Worm (Caenorhabditis elegans) whole organism, late embryonic: ENCODE data around the gene ergi-3.

ENCODE experiments used
- C08G9.2 ChIP-seq: sonication (generic microtip); optimal IDR thresholded peaks from 2 replicates; lab custom pipeline; 2016; ENCODE audit warnings: mild to moderate bottlenecking, missing genetic modification characterization, moderate library complexity, missing compliant biosample characterization
- C38D4.7 ChIP-seq: fragments of 200-800 bp; sonication (Bioruptor generic); optimal IDR thresholded peaks from 2 replicates; lab custom pipeline; 2018; ENCODE audit warnings: mild to moderate bottlenecking, missing genetic modification characterization, moderate library complexity, missing compliant biosample characterization
- K09A11.1 ChIP-seq: sonication (generic microtip); optimal IDR thresholded peaks from 2 replicates; lab custom pipeline; 2017; ENCODE audit warnings: antibody characterized with exemption, mild to moderate bottlenecking, missing genetic modification characterization, missing compliant biosample characterization; ENCODE audit not compliant: insufficient read depth
- Y22D7AL.16 ChIP-seq: sonication (generic microtip); optimal IDR thresholded peaks from 2 replicates; lab custom pipeline; 2016; ENCODE audit warnings: missing genetic modification characterization, missing compliant biosample characterization
- ama-1 ChIP-seq: fragments of 150-350 bp; optimal IDR thresholded peaks from 2 replicates; lab custom pipeline; 2014
- ceh-14 ChIP-seq: sonication (generic microtip); optimal IDR thresholded peaks from 2 replicates; lab custom pipeline; 2016; ENCODE audit warnings: missing genotype, missing genetic modification characterization, missing compliant biosample characterization
- ceh-18 ChIP-seq: sonication (generic microtip); optimal IDR thresholded peaks from 2 replicates; lab custom pipeline; 2016; ENCODE audit warnings: missing genetic modification characterization, missing compliant biosample characterization
- ceh-19 ChIP-seq: fragments of 200-800 bp; sonication (Bioruptor generic); optimal IDR thresholded peaks from 2 replicates; lab custom pipeline; 2018; ENCODE audit warnings: mild to moderate bottlenecking, missing genetic modification characterization, missing compliant biosample characterization
- ceh-24 ChIP-seq: sonication (generic microtip); optimal IDR thresholded peaks from 2 replicates; lab custom pipeline; 2016; ENCODE audit warnings: mild to moderate bottlenecking, missing genetic modification characterization, missing compliant biosample characterization
- ceh-31 ChIP-seq: sonication (generic microtip); optimal IDR thresholded peaks from 2 replicates; lab custom pipeline; 2016; ENCODE audit warnings: missing genetic modification characterization, missing compliant biosample characterization
- ceh-34 ChIP-seq: sonication (generic microtip); optimal IDR thresholded peaks from 2 replicates; lab custom pipeline; 2016; ENCODE audit warnings: mild to moderate bottlenecking, missing genetic modification characterization, missing compliant biosample characterization
- ceh-45 ChIP-seq: fragments of 200-800 bp; sonication (Bioruptor generic); IDR thresholded peaks from 2 replicates; pipeline ENCODE4 v1.3.6; 2022; ENCODE audit warnings: missing genetic modification reagents, missing genetic modification characterization, missing compliant biosample characterization
- che-1 ChIP-seq: sonication (generic microtip); optimal IDR thresholded peaks from 2 replicates; lab custom pipeline; 2016; ENCODE audit warnings: mild to moderate bottlenecking, missing genetic modification characterization, missing compliant biosample characterization
- elt-4 ChIP-seq: sonication (generic microtip); optimal IDR thresholded peaks from 2 replicates; lab custom pipeline; 2016; ENCODE audit warnings: missing genetic modification characterization, missing compliant biosample characterization
- ets-4 ChIP-seq: sonication (generic microtip); optimal IDR thresholded peaks from 2 replicates; lab custom pipeline; 2016; ENCODE audit warnings: missing genetic modification characterization, missing compliant biosample characterization
- fkh-6 ChIP-seq: sonication (generic microtip); optimal IDR thresholded peaks from 2 replicates; lab custom pipeline; 2016; ENCODE audit warnings: missing genetic modification characterization, missing compliant biosample characterization
- hlh-13 ChIP-seq: fragments of 200-800 bp; sonication (Bioruptor generic); optimal IDR thresholded peaks from 2 replicates; lab custom pipeline; 2018; ENCODE audit warnings: mild to moderate bottlenecking, missing genetic modification characterization, missing compliant biosample characterization
- hlh-30 ChIP-seq: sonication (generic microtip); optimal IDR thresholded peaks from 2 replicates; lab custom pipeline; 2017; ENCODE audit warnings: antibody characterized with exemption, missing genetic modification characterization, missing compliant biosample characterization; ENCODE audit not compliant: insufficient read depth
- madf-2 ChIP-seq: sonication (generic microtip); optimal IDR thresholded peaks from 2 replicates; lab custom pipeline; 2017; ENCODE audit warnings: missing genetic modification characterization, missing compliant biosample characterization
- mec-3 ChIP-seq: sonication (generic microtip); optimal IDR thresholded peaks from 2 replicates; lab custom pipeline; 2016; ENCODE audit warnings: borderline replicate concordance, missing genetic modification characterization, missing compliant biosample characterization
- nhr-232 ChIP-seq: sonication (generic microtip); optimal IDR thresholded peaks from 2 replicates; lab custom pipeline; 2016; ENCODE audit warnings: missing genetic modification characterization, missing compliant biosample characterization
- odd-2 ChIP-seq: sonication (generic microtip); optimal IDR thresholded peaks from 2 replicates; lab custom pipeline; 2017; ENCODE audit warnings: antibody characterized with exemption, mild to moderate bottlenecking, missing genetic modification characterization, missing compliant biosample characterization
- pat-9 ChIP-seq: fragments of 200-800 bp; sonication (Bioruptor generic); optimal IDR thresholded peaks from 2 replicates; lab custom pipeline; 2018; ENCODE audit warnings: mild to moderate bottlenecking, missing genetic modification characterization, moderate library complexity, missing compliant biosample characterization
- pqm-1 ChIP-seq: sonication (generic microtip); optimal IDR thresholded peaks from 2 replicates; lab custom pipeline; 2016; ENCODE audit warnings: missing genetic modification characterization, missing compliant biosample characterization
- ref-2 ChIP-seq: sonication (generic microtip); optimal IDR thresholded peaks from 2 replicates; lab custom pipeline; 2016; ENCODE audit warnings: missing genetic modification characterization, missing compliant biosample characterization
- rnt-1 ChIP-seq: sonication (generic microtip); optimal IDR thresholded peaks from 2 replicates; lab custom pipeline; 2016; ENCODE audit warnings: missing genetic modification characterization, missing compliant biosample characterization
- sdc-2 ChIP-seq: sonication (generic microtip); optimal IDR thresholded peaks from 2 replicates; lab custom pipeline; 2016; ENCODE audit warnings: missing genotype, missing genetic modification characterization, missing compliant biosample characterization
- syd-9 ChIP-seq: sonication (generic microtip); optimal IDR thresholded peaks from 2 replicates; lab custom pipeline; 2016; ENCODE audit warnings: mild to moderate bottlenecking, missing genetic modification characterization, moderate library complexity, missing compliant biosample characterization
- unc-3 ChIP-seq, 2 experiments: fragments of 200-800 bp in 1 of 2; sonication (Bioruptor generic) in 1 of 2; sonication (generic microtip) in 1 of 2; conservative IDR thresholded peaks in 1 of 2; optimal IDR thresholded peaks in 1 of 2; 2 replicates each; pipeline versions ENCODE4 v1.3.6 to Lab custom; 2016 to 2022; ENCODE audit warnings: missing compliant biosample characterization in 2 of 2, missing genetic modification characterization in 2 of 2, missing genetic modification reagents in 1 of 2
- unc-42 ChIP-seq: sonication (generic microtip); optimal IDR thresholded peaks from 2 replicates; lab custom pipeline; 2016; ENCODE audit warnings: missing genotype, missing genetic modification characterization, missing compliant biosample characterization
- unc-55 ChIP-seq: sonication (generic microtip); optimal IDR thresholded peaks from 2 replicates; lab custom pipeline; 2017; ENCODE audit warnings: missing biosample characterization, missing genetic modification reagents, missing genetic modification characterization

The ergi-3 gene

DNA sequence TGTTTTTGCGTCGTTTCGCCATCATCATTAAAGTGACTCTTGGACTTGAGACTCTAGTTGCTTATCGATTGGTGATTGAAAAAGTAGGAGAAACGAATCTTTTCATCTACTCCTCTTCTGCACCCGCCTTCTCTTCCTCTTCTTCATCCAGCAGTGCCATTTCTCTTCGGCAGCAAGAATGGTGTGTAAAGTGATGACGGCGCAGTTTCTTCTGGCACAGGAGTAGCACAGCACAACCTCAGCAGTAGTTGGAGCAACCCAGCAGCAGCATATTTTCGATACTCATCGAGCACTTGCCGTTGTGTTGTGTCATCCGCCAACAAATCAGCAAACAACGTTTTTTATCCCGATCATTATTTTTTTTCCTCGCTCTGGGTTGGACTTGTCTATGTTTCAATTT lies 41.1 kb downstream of the ergi-3 start:
- TF ChIP-seq Y22D7AL.16 (tag; lab: Kevin White, UChicago) (no peak), unc-55 (GFP tag; lab: Kevin White, UChicago) (peak; percentile 9), ceh-18 (tag; lab: Kevin White, UChicago) (peak; percentile 53), rnt-1 (tag; lab: Kevin White, UChicago) (no peak), ceh-14 (tag; lab: Kevin White, UChicago) (no peak), unc-3 (GFP tag; conservative IDR thresholded peaks at IDR 0.05; lab: Robert Waterston, UW) (no peak), unc-3 (tag; optimal IDR thresholded peaks at IDR 0.05; lab: Kevin White, UChicago) (no peak), ceh-19 (GFP tag; lab: Kevin White, UChicago) (no peak), sdc-2 (tag; lab: Kevin White, UChicago) (no peak)

DNA sequence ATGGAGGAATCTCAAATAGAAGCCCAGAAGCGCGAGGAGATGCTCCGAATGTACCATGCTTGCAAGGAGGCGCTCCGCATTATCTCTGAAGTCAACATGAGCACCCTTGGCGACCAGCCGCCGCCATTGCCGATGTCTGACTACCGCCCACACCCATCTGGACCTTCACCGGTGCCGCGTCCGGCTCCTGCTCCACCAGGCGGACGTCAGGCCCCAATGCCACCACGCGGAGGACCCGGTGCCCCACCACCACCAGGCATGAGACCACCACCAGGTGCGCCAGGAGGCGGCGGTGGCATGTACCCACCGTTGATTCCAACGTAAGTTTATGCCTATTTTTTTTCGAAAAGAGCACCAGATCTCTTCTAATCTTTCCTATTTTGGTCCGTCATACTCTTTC lies 44.5 kb downstream of the ergi-3 start:
- TF ChIP-seq hlh-13 (GFP tag; lab: Kevin White, UChicago) (no peak), mec-3 (peak; percentile 7)

ce11 chrX:15569633-15570032 lies 46.9 kb downstream of the ergi-3 start:
- TF ChIP-seq Y22D7AL.16 (tag; lab: Kevin White, UChicago) (no peak), che-1 (tag; lab: Kevin White, UChicago) (no peak), pat-9 (tag; lab: Kevin White, UChicago) (no peak), ama-1 (lab: Kevin White, UChicago) (no peak), ceh-24 (no peak), pqm-1 (tag; lab: Kevin White, UChicago) (no peak), ceh-31 (tag; lab: Kevin White, UChicago) (no peak), nhr-232 (no peak), madf-2 (tag; lab: Kevin White, UChicago) (no peak), ceh-45 (GFP tag; lab: Robert Waterston, UW) (no peak), odd-2 (tag; lab: Kevin White, UChicago) (no peak), fkh-6 (tag; lab: Kevin White, UChicago) (no peak), elt-4 (tag; lab: Kevin White, UChicago) (no peak), hlh-30 (no peak), rnt-1 (tag; lab: Kevin White, UChicago) (no peak), ceh-14 (tag; lab: Kevin White, UChicago) (no peak), ets-4 (no peak), ceh-18 (tag; lab: Kevin White, UChicago) (no peak), unc-42 (tag; lab: Kevin White, UChicago) (no peak)

DNA sequence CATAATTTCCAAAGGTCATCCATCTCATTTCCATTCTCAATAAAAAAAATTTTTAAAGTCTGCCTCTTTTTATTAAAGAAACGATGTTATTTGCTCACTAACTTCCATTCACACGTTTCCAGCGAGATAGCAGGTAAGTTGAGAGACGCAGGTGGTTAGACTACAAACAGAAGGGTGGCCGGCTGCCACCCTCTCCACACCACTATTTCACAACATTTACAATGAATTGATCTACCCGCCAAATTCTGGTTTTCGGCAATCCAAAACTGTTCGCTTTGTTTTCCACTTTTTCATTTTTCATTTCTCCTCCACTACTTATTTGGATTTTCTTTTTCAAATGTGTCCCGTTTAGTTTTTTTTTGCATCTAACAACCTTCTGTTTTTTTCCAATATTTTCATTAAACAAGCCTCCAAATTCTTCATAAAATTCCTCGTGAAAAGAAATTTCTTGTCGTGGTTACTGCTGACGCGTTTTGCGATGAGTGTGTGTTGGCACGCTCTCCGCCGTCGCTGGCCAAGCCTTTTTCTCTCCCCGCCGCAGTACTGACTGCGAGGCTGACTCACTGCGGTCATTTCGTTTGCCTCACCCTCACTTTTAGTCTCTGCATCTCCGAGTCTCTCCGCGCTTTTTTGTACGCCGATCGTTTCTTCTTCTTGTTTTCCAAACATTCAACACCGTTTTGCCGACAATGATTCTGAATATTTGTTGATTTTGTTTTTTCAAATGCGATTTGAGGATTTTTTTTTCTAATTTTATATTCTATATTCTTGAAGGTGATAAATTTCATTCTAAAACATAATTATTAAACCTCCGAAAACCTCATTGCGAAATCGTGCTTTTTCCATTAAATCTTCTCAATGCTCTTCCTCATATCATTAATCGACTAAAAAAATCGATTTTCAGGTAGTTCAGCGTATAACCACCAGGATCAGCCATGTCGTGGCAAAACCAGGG lies 48.3 kb downstream of the ergi-3 start, which contains the start of gene dyn-1:
TSS of gene dyn-1 (plus strand) at position 905 of the 955 bp plus-strand sequence.
- TF ChIP-seq C38D4.7 (GFP tag; lab: Kevin White, UChicago) (no peak), rnt-1 (tag; lab: Kevin White, UChicago) (peak; percentile 51), C08G9.2 (tag; lab: Kevin White, UChicago) (peak; percentile 24), ceh-31 (tag; lab: Kevin White, UChicago) (no peak), sdc-2 (tag; lab: Kevin White, UChicago) (peak; percentile 60), K09A11.1 (tag; lab: Kevin White, UChicago) (no peak), ets-4 (peak; percentile 7), syd-9 (tag; lab: Kevin White, UChicago) (peak; percentile 31), ceh-18 (tag; lab: Kevin White, UChicago) (peak; percentile 77), ceh-34 (tag; lab: Kevin White, UChicago) (peak; percentile 36), ref-2 (tag; lab: Kevin White, UChicago) (peak; percentile 19), unc-55 (GFP tag; lab: Kevin White, UChicago) (peak; percentile 3)
- TF ChIP-seq, all 69 proteins: peak for 9
